Worm (Caenorhabditis elegans) whole organism, late embryonic: ENCODE results near the gene sre-29.

ENCODE experiments used
- elt-2 ChIP-seq: sonication (generic microtip); optimal IDR thresholded peaks from 2 replicates; lab custom pipeline; 2016; ENCODE audit warnings: missing genetic modification reagents, missing genetic modification characterization, missing compliant biosample characterization
- fkh-10 ChIP-seq: fragments of 150-350 bp; optimal IDR thresholded peaks from 2 replicates; lab custom pipeline; 2014; ENCODE audit warnings: missing biosample characterization, missing genetic modification reagents, missing genetic modification characterization
- nhr-11 ChIP-seq: fragments of 150-350 bp; optimal IDR thresholded peaks from 2 replicates; lab custom pipeline; 2014; ENCODE audit warnings: missing biosample characterization, missing genetic modification characterization
- nhr-232 ChIP-seq: sonication (generic microtip); optimal IDR thresholded peaks from 2 replicates; lab custom pipeline; 2016; ENCODE audit warnings: missing genetic modification characterization, missing compliant biosample characterization
- pax-1 ChIP-seq: fragments of 150-350 bp; optimal IDR thresholded peaks from 2 replicates; lab custom pipeline; 2014; ENCODE audit warnings: missing biosample characterization, missing genetic modification characterization
- pha-4 ChIP-seq: fragments of 150-350 bp; optimal IDR thresholded peaks from 2 replicates; lab custom pipeline; 2018; ENCODE audit warnings: missing biosample characterization, missing genetic modification reagents, missing genetic modification characterization
- pqm-1 ChIP-seq: sonication (generic microtip); optimal IDR thresholded peaks from 2 replicates; lab custom pipeline; 2016; ENCODE audit warnings: missing genetic modification characterization, missing compliant biosample characterization
- tbx-2 ChIP-seq: sonication (generic microtip); optimal IDR thresholded peaks from 2 replicates; lab custom pipeline; 2016; ENCODE audit warnings: missing genetic modification characterization, missing compliant biosample characterization
- ttx-3 ChIP-seq: sonication (generic microtip); optimal IDR thresholded peaks from 2 replicates; lab custom pipeline; 2016; ENCODE audit warnings: missing genetic modification reagents, missing genetic modification characterization, missing compliant biosample characterization

DNA sequence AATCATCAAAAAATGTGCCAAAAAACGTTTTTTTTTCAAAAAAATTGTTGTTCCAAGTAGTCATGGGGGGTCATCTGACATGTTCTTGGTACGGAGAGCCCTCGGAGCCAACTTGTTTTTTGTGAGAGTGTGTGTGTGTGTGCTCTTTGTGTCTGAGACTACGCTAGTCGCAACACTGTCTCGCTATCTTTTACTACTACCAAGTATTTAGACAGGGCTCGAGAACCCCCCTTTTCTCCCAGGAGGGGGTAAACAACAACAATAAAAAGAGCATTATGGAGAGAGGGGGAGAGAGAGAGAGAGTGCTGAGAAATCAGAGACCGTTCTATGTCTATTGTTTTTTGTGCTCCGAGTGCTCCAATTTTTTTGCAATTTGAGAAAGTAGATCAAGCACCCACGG is 22.9 kb downstream of the sre-29 start:
- TF ChIP-seq pha-4 (tag; lab: Kevin White, UChicago) = no peak
- no peak for TF ChIP-seq nhr-11 (tag; lab: Kevin White, UChicago)
- no peak for TF ChIP-seq tbx-2 (tag; lab: Kevin White, UChicago)
- no peak for TF ChIP-seq ttx-3 (tag; lab: Kevin White, UChicago)
- no peak for TF ChIP-seq nhr-232 (tag; lab: Kevin White, UChicago)
- no peak for TF ChIP-seq elt-2 (tag; lab: Kevin White, UChicago)
- no peak for TF ChIP-seq pqm-1
- TF ChIP-seq fkh-10 (GFP tag; lab: Kevin White, UChicago) = no peak
- TF ChIP-seq pax-1 (tag; lab: Kevin White, UChicago) = no peak
